Worm (Caenorhabditis elegans) whole organism, mixed stage, embryonic: ENCODE data around the gene str-159.

Source experiments
- ceh-39 ChIP-seq: fragments of 150-350 bp; optimal IDR thresholded peaks from 2 replicates; lab custom pipeline; 2014; ENCODE audit warnings: missing biosample characterization, missing genetic modification characterization
- elt-3 ChIP-seq: fragments of 150-350 bp; optimal IDR thresholded peaks from 2 replicates; lab custom pipeline; 2014; ENCODE audit warnings: missing biosample characterization, missing genetic modification characterization
- snpc-4 ChIP-seq: fragments of 150-350 bp; optimal IDR thresholded peaks from 2 replicates; lab custom pipeline; 2014; ENCODE audit warnings: missing biosample characterization, missing genetic modification characterization
- tbx-8 ChIP-seq: fragments of 200-800 bp; sonication (Bioruptor generic); optimal IDR thresholded peaks from 2 replicates; lab custom pipeline; 2018; ENCODE audit warnings: mild to moderate bottlenecking, missing genetic modification characterization, moderate library complexity, missing compliant biosample characterization
- unc-62 ChIP-seq: fragments of 150-350 bp; optimal IDR thresholded peaks from 2 replicates; lab custom pipeline; 2014; ENCODE audit warnings: missing biosample characterization, missing genetic modification reagents, missing genetic modification characterization

DNA sequence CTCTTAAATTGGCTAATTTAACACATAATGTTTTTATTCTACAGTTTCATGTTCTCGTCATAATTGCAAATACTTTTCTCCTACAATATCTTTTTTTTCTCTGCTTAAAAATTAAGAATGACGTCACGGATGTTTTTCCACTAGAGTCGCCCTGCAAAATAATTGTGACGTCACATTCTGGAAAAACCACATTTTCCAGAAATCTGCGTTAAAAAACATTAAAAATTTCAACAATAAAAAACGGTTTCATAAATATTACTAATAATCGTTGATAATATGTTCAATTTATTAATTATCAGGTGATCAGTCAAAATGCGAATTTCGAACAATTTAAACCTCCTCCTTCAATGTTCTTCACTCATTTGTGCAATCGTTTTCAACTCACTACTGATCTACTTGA is 25.2 kb upstream of the str-159 start, which contains the start of gene str-166:
- TF ChIP-seq elt-3 (tag; lab: Kevin White, UChicago) (no peak), snpc-4 (tag; lab: Kevin White, UChicago) (no peak), tbx-8 (no peak), unc-62 (GFP tag; lab: Kevin White, UChicago) (no peak), ceh-39 (tag; lab: Kevin White, UChicago) (no peak)
